Worm (Caenorhabditis elegans) whole organism, L2 larva: ENCODE results near the gene xnd-1.

ENCODE experiments used
- ZK546.5 ChIP-seq: sonication (generic microtip); optimal IDR thresholded peaks from 2 replicates; lab custom pipeline; 2017; ENCODE audit warnings: missing biosample characterization, missing genetic modification characterization
- blmp-1 ChIP-seq: sonication (generic microtip); optimal IDR thresholded peaks from 2 replicates; lab custom pipeline; 2017; ENCODE audit warnings: missing genetic modification characterization, mild to moderate bottlenecking, missing compliant biosample characterization, antibody characterized with exemption, moderate library complexity; ENCODE audit not compliant: insufficient read depth
- lsy-2 ChIP-seq, 2 experiments: fragments of 150-350 bp in 1 of 2; sonication (generic microtip) in 1 of 2; optimal IDR thresholded peaks; 2 replicates each; lab custom pipeline; 2014 to 2017; ENCODE audit warnings: missing biosample characterization in 2 of 2, missing genetic modification characterization in 2 of 2
- nhr-21 ChIP-seq: fragments of 150-350 bp; optimal IDR thresholded peaks from 2 replicates; lab custom pipeline; 2014; ENCODE audit warnings: missing biosample characterization, missing genetic modification characterization

DNA sequence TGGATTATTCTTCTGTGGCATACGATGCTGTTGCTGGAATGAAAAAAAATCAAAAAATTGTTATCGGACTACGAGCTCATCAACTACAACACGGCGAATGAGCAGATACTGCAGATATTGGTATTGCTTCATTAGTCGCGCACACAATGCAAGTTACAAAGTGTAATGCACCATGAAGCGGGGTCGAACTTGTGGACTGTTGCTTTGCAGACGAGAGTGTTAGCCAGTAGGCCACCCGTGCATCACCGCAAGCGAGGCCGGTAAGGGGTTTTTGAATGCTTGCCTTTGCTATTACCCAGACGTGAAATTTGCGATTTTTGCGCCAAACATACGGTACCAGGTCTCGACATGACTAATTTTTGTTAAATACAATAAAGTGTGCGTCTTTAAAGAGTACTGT lies 2.3 kb upstream of the xnd-1 start:
- TF ChIP-seq lsy-2 (tag; optimal IDR thresholded peaks at IDR 0.05; lab: Kevin White, UChicago) (peak; percentile 13 to 72), nhr-21 (tag; lab: Kevin White, UChicago) (peak; percentile 70), ZK546.5 (no peak), blmp-1 (no peak)
